Worm (Caenorhabditis elegans): ENCODE results near the gene C33H5.16.

ce11 chrIV:7757245-7757644, 45.9 kb downstream of the C33H5.16 start, which contains the start of gene C46A5.4:
- TF ChIP-seq ets-4 (GFP tag; optimal IDR thresholded peaks at IDR 0.05) (no peak), ztf-22 (GFP tag; optimal IDR thresholded peaks at IDR 0.05) (no peak), ceh-40 (GFP tag; IDR thresholded peaks at IDR 0.05) (no peak), nfya-1 (tag; optimal IDR thresholded peaks at IDR 0.05; ENCODE audit: borderline replicate concordance, insufficient read depth) (no peak), ekl-4 (GFP tag; IDR thresholded peaks at IDR 0.05) (no peak), ama-1 (optimal IDR thresholded peaks at IDR 0.05) (no peak), ama-1 (GFP tag; optimal IDR thresholded peaks at IDR 0.05) (no peak), dpff-1 (tag; optimal IDR thresholded peaks at IDR 0.05) (no peak), F57C9.4 (tag; optimal IDR thresholded peaks at IDR 0.05) (no peak), K11D2.4 (GFP tag; IDR thresholded peaks at IDR 0.05) (no peak), mxl-1 (tag; optimal IDR thresholded peaks at IDR 0.05) (no peak)
